Worm (Caenorhabditis elegans): ENCODE results near the gene F46E10.3.

The F46E10.3 gene

DNA sequence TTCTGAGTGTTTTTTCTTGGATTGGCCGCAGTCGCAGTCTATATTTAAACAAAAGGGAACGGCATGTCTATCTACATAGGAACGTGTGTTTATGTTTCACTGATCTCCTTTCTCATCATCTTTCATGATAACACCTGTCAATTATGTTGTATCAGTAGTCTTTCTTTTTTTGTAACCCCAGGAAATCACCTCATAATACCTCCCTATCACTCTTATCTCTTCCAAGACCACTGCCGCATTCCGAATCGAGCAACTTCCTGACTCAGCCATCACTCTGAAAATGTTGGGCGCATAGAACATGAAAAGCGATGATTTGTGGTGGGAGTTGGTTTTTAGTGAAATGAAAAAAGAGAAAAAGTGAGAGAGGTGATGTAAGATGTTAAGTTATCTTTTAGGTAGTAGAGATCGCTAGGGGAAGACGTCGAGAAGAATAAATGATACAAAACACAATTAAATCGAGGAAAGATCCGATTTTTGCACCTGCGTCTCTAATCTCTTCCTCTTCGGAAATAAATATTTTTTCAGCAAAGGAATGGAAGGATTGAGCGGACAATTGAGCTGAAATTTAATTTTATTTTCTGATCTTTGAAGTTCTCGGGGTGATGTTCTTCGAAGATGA, 4.9 kb downstream of the F46E10.3 start:
- TF ChIP-seq dao-5 (tag; optimal IDR thresholded peaks at IDR 0.05) = no peak
- TF ChIP-seq him-1 (tag; optimal IDR thresholded peaks at IDR 0.05) = no peak
- no peak for TF ChIP-seq W03F9.2 (tag; optimal IDR thresholded peaks at IDR 0.05)

DNA sequence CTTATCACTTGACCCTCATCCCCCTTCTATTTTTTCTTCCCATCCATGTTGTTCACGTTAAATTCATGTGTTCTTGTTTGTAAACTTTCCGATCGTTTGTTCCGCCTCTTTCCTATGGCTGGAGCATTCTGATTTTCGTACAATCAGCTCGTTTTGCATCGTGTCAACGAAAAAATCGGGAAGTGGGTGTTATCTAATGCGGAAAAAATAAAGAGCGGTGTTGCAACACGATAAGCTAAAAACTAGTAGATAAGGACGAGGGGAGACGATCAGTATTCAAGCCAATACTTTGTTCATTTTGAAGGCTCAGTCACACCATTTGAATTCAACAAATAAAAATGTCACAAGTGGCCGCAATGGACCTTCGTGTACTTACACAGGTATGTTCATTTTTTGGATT, 6.7 kb downstream of the F46E10.3 start, which contains the start of gene acs-1:
Gene acs-1 (plus strand): TSS at position 233 of the 400 bp plus-strand sequence.
- TF ChIP-seq him-1 (tag; optimal IDR thresholded peaks at IDR 0.05) = no peak
- no peak for TF ChIP-seq dao-5 (tag; optimal IDR thresholded peaks at IDR 0.05)
- no peak for TF ChIP-seq W03F9.2 (tag; optimal IDR thresholded peaks at IDR 0.05)

DNA sequence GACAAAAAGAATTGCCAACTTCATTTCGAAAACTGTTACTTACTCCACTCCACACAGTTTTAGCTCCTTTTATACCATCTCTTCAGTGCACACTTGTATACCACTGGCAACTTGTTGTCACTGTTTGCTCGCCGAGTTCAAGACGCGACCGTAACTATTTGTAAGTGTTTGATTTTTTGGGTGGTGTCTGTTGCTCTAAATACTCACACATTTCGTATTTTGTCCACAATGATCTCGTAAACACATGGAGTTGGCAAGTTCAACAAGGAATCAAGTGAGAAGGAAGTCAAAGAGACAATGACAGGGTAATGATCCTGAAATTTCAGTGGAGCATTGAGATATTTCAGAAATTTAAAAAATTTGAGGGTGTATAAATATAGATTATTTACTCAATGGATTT, 14.9 kb downstream of the F46E10.3 start, which contains the start of gene hpo-26:
Gene hpo-26 (minus strand): TSS at position 31 of the 400 bp plus-strand sequence.
- TF ChIP-seq him-1 (tag; optimal IDR thresholded peaks at IDR 0.05) (no peak), W03F9.2 (tag; optimal IDR thresholded peaks at IDR 0.05) (no peak), dao-5 (tag; optimal IDR thresholded peaks at IDR 0.05) (no peak)

DNA sequence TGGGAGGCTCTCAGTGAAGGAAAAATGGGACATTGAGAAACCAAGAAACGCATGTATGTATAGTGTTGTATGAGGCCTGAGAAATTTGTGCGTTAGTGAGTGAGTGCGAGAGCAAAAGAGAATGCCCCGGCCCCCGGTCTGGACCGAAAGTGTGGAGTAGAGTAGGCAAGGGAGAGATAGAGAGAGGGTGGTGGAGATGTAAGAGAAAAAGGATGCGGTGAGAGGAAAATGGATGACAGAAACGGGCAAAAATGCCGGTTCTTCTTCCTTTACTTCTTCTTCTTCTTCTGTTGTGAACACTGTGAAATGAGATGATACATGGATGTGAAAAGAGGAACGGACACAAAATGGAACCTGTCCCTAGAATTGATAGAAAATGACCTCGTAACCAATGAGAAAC, 20.2 kb downstream of the F46E10.3 start:
- TF ChIP-seq him-1 (tag; optimal IDR thresholded peaks at IDR 0.05) (no peak), W03F9.2 (tag; optimal IDR thresholded peaks at IDR 0.05) (no peak), dao-5 (tag; optimal IDR thresholded peaks at IDR 0.05) (no peak)

DNA sequence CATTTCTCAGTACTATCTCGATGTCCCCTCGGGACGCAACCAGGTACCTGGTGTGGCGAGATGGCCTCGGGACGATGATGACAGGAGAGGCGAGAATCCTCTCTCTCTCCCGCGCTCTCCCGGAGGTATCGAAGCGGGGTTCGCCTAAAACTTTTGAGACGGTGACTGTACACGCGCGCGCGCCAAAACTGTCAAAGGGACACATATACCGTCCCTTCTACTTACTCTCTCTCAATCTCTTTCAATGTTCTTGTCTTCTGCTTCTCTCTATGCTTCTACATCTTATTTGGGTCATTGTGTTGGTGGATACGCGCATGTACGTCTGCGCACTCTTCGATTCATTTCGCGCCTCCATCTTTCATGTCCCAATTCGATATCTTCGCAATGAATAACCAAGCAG, 23.8 kb downstream of the F46E10.3 start:
- TF ChIP-seq dao-5 (tag; optimal IDR thresholded peaks at IDR 0.05) (no peak), him-1 (tag; optimal IDR thresholded peaks at IDR 0.05) (no peak), W03F9.2 (tag; optimal IDR thresholded peaks at IDR 0.05) (no peak)

DNA sequence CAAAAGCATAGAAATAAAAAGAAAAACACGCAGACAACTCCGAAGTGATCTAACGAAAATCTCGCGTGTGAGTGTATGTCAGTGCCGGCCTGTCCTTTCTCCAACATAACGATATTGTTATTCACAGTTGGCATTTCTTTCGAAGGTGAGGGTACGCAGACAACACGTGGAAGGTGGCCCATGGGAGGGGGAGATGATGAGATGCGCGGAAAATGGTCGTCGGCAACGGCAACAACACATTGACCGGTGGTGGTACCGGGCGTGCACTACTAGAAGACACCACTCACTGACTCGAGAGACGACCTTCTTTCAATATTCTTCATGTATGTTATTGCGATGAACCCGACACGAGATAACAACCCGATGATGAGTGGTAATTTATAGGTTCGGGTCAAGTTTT, 26.9 kb downstream of the F46E10.3 start:
- TF ChIP-seq dao-5 (tag; optimal IDR thresholded peaks at IDR 0.05) (no peak), W03F9.2 (tag; optimal IDR thresholded peaks at IDR 0.05) (no peak), him-1 (tag; optimal IDR thresholded peaks at IDR 0.05) (no peak)

DNA sequence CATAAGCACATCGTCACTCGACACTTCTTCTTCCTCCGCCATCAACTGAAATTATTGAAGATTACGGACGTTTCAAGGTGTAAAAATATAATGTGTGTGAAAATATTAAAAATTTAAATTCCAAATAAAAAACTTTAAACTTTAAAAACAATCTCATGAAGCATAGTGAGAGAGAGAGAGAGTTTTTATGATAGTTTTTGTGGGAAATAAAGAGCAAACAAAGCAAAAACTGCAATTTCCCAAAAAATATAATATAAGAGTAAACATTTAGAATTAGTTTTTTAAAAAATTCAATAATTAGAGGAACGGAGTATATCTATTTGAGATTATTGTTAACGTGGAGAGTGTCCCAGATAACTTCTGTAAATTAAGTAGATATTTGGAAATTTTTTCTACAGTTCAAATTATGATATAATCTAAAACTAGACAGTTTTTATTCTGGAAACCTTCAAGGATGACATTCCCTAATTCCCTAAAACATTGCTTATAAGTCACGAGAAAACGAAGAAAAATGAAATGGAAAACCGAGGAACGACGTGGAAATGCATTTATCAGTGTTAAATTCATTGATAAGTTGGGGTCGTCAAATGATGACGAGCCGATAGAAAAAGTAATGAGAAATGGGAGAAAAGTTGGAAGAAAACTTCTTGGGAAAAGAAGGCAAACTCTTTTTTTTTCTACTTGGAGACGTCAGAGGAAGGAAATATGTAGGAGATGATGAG, 28.5 kb downstream of the F46E10.3 start, which contains the start of gene dre-1:
Gene dre-1 (minus strand): TSS at position 51 of the 722 bp plus-strand sequence.
- no peak for TF ChIP-seq him-1 (tag; optimal IDR thresholded peaks at IDR 0.05)
- no peak for TF ChIP-seq dao-5 (tag; optimal IDR thresholded peaks at IDR 0.05)
- no peak for TF ChIP-seq W03F9.2 (tag; optimal IDR thresholded peaks at IDR 0.05)

DNA sequence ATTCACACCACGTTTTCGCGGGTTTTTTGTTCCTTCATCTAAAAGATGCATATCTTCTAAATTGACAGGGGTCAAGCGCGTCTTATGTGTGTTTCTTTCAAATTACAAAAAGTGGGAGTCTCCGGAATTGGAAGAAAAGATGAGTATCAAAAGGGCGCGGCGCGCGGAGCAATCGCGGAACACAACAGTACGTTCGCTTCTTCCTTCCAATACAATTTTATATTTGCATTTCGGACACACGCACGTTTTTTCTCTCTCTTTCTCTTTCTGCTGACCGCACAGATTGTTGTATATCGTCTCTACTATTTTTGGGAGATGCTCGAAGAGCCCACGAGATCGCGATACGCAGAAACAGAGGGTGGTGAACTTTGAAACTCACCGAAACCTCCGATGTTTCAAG, 30.2 kb downstream of the F46E10.3 start:
- TF ChIP-seq dao-5 (tag; optimal IDR thresholded peaks at IDR 0.05) (no peak), him-1 (tag; optimal IDR thresholded peaks at IDR 0.05) (no peak), W03F9.2 (tag; optimal IDR thresholded peaks at IDR 0.05) (no peak)

DNA sequence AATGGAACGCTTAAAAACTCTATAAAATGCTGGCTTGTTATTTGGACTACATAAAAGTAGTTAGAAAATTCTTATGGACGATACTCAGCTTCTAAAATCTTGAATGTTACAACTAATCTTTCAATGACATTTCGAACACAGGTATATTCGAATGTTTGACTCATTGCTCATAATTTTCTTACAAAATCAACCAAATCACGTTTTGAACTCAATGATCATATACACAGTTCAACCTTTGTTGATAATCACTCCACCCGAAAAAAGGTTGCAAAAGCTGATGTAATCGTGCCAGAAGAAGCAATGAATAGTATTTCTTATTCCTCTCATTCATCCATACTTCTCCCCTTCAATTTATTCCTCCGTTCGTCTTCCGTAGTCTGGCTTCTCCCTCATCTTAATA, 31.1 kb downstream of the F46E10.3 start, which contains the start of gene K04A8.20:
Gene K04A8.20 (plus strand): TSS at position 301 of the 400 bp plus-strand sequence.
- TF ChIP-seq dao-5 (tag; optimal IDR thresholded peaks at IDR 0.05) (no peak), him-1 (tag; optimal IDR thresholded peaks at IDR 0.05) (no peak), W03F9.2 (tag; optimal IDR thresholded peaks at IDR 0.05) (no peak)

DNA sequence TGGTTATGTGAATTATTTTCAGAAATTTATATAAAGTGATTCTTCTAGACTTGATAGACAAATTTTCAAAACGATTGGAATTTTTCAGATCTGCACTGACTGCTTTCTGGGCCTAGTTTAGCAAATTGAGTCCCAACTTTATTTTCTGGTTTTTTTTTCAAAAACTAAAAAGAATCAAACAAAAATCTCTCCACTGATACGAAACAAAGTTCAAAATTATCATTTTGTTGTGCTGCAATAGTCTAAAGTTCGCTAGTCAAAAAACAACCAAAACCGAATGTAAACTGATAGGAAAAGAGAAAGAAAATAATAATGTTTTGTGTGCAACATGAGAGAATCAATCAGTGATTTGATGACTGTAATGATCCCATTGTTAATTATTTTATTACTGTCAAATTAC, 31.8 kb downstream of the F46E10.3 start, which contains the start of gene lipl-4:
Gene lipl-4 (plus strand): TSS at position 301 of the 400 bp plus-strand sequence.
- no peak for TF ChIP-seq W03F9.2 (tag; optimal IDR thresholded peaks at IDR 0.05)
- no peak for TF ChIP-seq dao-5 (tag; optimal IDR thresholded peaks at IDR 0.05)

DNA sequence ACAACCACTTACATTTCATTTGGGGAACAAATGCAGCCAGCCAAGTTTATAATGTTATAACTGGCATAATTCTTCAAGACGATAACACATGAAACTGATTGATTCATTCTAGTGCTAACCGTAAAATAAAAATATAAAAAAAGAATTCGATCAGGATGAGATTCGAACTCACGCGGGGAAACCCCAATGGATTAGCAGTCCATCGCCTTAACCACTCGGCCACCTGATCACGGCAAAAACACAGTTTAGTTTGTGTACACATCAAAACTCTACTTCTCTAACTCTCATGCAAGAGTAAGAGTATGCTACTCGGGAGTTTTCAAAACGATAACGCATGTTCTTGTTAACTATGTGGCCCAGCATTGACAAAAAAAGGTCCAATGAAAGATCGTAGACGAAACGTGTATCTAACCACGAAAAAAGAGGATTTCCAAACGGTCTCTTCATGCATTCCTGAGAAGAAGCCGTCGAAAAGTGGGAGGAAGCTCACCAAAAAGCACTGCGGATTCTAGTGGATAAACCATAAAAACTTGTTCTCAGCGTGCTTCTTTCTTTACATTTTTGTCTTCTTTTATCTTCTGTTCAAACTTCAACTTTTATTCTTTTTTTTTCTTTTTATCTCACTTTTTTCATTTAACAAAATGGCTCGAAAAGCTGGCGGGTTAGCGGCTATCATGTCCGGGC, 33.8 kb downstream of the F46E10.3 start, which contains the start of gene twk-10:
Gene twk-10 (plus strand): TSS at position 634 of the 684 bp plus-strand sequence.
- TF ChIP-seq him-1 (tag; optimal IDR thresholded peaks at IDR 0.05) (no peak), W03F9.2 (tag; optimal IDR thresholded peaks at IDR 0.05) (no peak), dao-5 (tag; optimal IDR thresholded peaks at IDR 0.05) (peak; percentile 26)

DNA sequence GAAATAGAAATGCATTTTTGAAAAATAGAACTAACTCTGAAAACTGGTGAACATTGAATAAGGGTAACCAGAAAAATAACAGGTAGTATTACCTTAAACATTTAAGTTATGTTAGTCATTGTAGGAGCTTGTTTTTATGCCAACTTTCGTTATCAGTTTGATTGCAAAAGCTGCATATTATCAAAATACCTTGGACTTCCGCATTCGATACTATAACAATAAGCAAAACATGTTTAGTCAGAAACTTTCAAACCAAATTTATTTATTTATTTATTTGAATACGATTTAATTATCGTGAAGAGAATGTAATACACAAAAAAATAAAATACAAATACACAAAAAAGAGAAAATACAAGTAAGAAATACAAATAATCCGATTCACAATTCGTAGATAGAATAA, 36.2 kb downstream of the F46E10.3 start, which contains the start of gene K04A8.19:
Gene K04A8.19 (minus strand): TSS at position 101 of the 400 bp plus-strand sequence.
- no peak for TF ChIP-seq W03F9.2 (tag; optimal IDR thresholded peaks at IDR 0.05)
- TF ChIP-seq him-1 (tag; optimal IDR thresholded peaks at IDR 0.05) = no peak
- TF ChIP-seq dao-5 (tag; optimal IDR thresholded peaks at IDR 0.05) = no peak

DNA sequence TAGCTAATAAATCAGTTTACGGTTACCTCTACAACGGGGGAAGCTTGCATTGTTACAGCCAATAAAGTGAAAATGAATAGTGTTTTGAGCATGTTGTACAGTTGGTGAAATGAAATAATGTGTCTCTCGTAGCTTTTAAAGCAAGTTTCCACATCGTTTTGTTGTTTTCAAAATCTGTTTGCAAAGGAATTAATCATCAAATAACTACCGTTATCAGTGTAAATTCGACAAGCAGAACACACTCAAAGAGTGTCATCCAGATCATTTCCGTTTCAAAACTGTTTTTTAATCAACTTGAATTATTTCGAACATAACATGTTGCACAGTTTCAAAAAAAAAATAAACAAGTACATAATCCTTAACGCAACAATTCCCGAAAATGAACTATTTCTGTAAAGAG, 38.9 kb downstream of the F46E10.3 start, which contains the start of gene spp-27:
Gene spp-27 (minus strand): TSS at position 101 of the 400 bp plus-strand sequence.
- TF ChIP-seq W03F9.2 (tag; optimal IDR thresholded peaks at IDR 0.05) (no peak), dao-5 (tag; optimal IDR thresholded peaks at IDR 0.05) (no peak), him-1 (tag; optimal IDR thresholded peaks at IDR 0.05) (no peak)

Data from whole organism, L4/young adult.